Worm (Caenorhabditis elegans): Measurements from ENCODE around the gene dpy-10.

DNA sequence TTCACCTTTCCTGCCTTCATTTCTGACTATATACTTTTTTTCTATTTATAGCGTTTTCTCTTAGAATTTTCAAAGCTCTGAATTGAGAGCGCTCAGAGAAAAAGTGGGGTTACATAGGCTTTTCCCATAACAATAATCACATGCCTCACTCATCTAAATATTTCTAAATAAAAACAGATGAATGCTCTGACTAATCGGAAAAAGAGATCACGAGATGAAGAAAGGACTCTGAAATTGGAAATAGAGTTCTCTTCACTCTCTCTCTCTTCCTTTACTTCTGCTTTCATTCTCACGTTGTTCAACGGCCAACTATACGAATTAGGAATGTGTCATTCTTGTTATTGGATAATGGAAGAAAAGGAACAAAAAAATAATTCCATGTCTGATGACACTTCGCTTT lies 22.9 kb downstream of the dpy-10 start:
- TF ChIP-seq flh-1 (GFP tag; optimal IDR thresholded peaks at IDR 0.05) = no peak
- TF ChIP-seq elt-3 (tag; optimal IDR thresholded peaks at IDR 0.05) = no peak
- TF ChIP-seq nhr-237 (tag; optimal IDR thresholded peaks at IDR 0.05) = no peak
- TF ChIP-seq unc-39 (tag; optimal IDR thresholded peaks at IDR 0.05) = no peak
- no peak for TF ChIP-seq cnd-1 (tag; optimal IDR thresholded peaks at IDR 0.05)
- TF ChIP-seq pha-4 (tag; optimal IDR thresholded peaks at IDR 0.05) = no peak
- TF ChIP-seq unc-62 (GFP tag; optimal IDR thresholded peaks at IDR 0.05) = no peak
- TF ChIP-seq ceh-39 (tag; optimal IDR thresholded peaks at IDR 0.05) = no peak
- TF ChIP-seq blmp-1 (tag; optimal IDR thresholded peaks at IDR 0.05) = no peak
- no peak for TF ChIP-seq bed-3 (GFP tag; optimal IDR thresholded peaks at IDR 0.05)
- no peak for TF ChIP-seq snpc-4 (tag; optimal IDR thresholded peaks at IDR 0.05)
- TF ChIP-seq lsy-2 (tag; optimal IDR thresholded peaks at IDR 0.05) = no peak
- TF ChIP-seq drap-1 (GFP tag; optimal IDR thresholded peaks at IDR 0.05) = no peak

Measured in whole organism, mixed stage, embryonic.